Worm (Caenorhabditis elegans): ENCODE results near the gene E02C12.19.

- no peak for TF ChIP-seq ZK337.2 (GFP tag; IDR thresholded peaks at IDR 0.05)
- no peak for TF ChIP-seq unc-39 (tag; optimal IDR thresholded peaks at IDR 0.05)
- TF ChIP-seq fkh-10 (GFP tag; optimal IDR thresholded peaks at IDR 0.05) = no peak
Measured at ce11 chrV:9328670-9329069, 47.6 kb downstream of the E02C12.19 start, which contains the start of gene K07B1.4.

Data from whole organism, L4 larva.